Fruit fly (Drosophila melanogaster) whole organism, embryonic: ENCODE measurements around the gene Rab8.

ENCODE experiments used
- Antp ChIP-seq: fragments of 200-800 bp; sonication (Bioruptor generic); optimal IDR thresholded peaks from 3 replicates; lab custom pipeline; 2016; ENCODE audit warnings: missing biosample characterization, missing genetic modification characterization
- BtbVII ChIP-seq: fragments of 200-800 bp; sonication (Bioruptor generic); optimal IDR thresholded peaks from 3 replicates; lab custom pipeline; 2017; ENCODE audit warnings: missing biosample characterization, mild to moderate bottlenecking, missing genetic modification characterization
- CG10209 ChIP-seq: fragments of 200-800 bp; sonication (Bioruptor generic); optimal IDR thresholded peaks from 3 replicates; lab custom pipeline; 2017; ENCODE audit warnings: missing biosample characterization, mild to moderate bottlenecking, missing genetic modification characterization, missing genetic modification reagents
- CG10366 ChIP-seq: fragments of 200-800 bp; sonication (Bioruptor generic); IDR thresholded peaks from 2 replicates; pipeline ENCODE4 v1.3.6; 2022; ENCODE audit warnings: missing biosample characterization, missing genetic modification characterization
- CG12155 ChIP-seq: fragments of 200-800 bp; sonication (Bioruptor generic); optimal IDR thresholded peaks from 3 replicates; lab custom pipeline; 2016; ENCODE audit warnings: missing biosample characterization, missing genetic modification characterization
- CG12942 ChIP-seq: fragments of 200-800 bp; sonication (Bioruptor generic); optimal IDR thresholded peaks from 3 replicates; lab custom pipeline; 2016; ENCODE audit warnings: missing biosample characterization, missing genetic modification characterization
- CG13287 ChIP-seq: fragments of 200-800 bp; sonication (Bioruptor generic); IDR thresholded peaks from 2 replicates; pipeline ENCODE4 v1.3.6; 2022; ENCODE audit warnings: missing biosample characterization, missing genetic modification characterization; ENCODE audit not compliant: partially characterized antibody
- CG15514 ChIP-seq: fragments of 200-800 bp; sonication (Bioruptor generic); optimal IDR thresholded peaks from 3 replicates; lab custom pipeline; 2017; ENCODE audit warnings: missing biosample characterization, missing genetic modification characterization, mild to moderate bottlenecking, moderate library complexity, missing genetic modification reagents
- CG1602 ChIP-seq: fragments of 200-800 bp; sonication (Bioruptor generic); optimal IDR thresholded peaks from 3 replicates; lab custom pipeline; 2016; ENCODE audit warnings: missing biosample characterization, missing genetic modification characterization
- CG17829 ChIP-seq: fragments of 200-800 bp; optimal IDR thresholded peaks from 2 replicates; lab custom pipeline; 2019; ENCODE audit warnings: missing biosample characterization, mild to moderate bottlenecking, missing genetic modification characterization, moderate library complexity
- CG1792 ChIP-seq: fragments of 200-800 bp; sonication (Bioruptor generic); optimal IDR thresholded peaks from 2 replicates; lab custom pipeline; 2016; ENCODE audit warnings: missing biosample characterization, missing genetic modification characterization
- CG2202 ChIP-seq: fragments of 200-800 bp; sonication (Bioruptor generic); optimal IDR thresholded peaks from 2 replicates; lab custom pipeline; 2018; ENCODE audit warnings: missing biosample characterization, mild to moderate bottlenecking, missing genetic modification characterization
- CG6654 ChIP-seq: fragments of 200-800 bp; sonication (Bioruptor generic); optimal IDR thresholded peaks from 2 replicates; lab custom pipeline; 2017; ENCODE audit warnings: missing biosample characterization, mild to moderate bottlenecking, missing genetic modification characterization
- CG7928 ChIP-seq: fragments of 200-800 bp; sonication (Bioruptor generic); optimal IDR thresholded peaks from 2 replicates; lab custom pipeline; 2017; ENCODE audit warnings: missing biosample characterization, mild to moderate bottlenecking, missing genetic modification characterization
- CG8290 ChIP-seq, 3 experiments: fragments of 200-800 bp; sonication (Bioruptor generic); optimal IDR thresholded peaks; 2 replicates each; lab custom pipeline; 2016 to 2019; ENCODE audit warnings: missing biosample characterization in 3 of 3, missing genetic modification characterization in 3 of 3, mild to moderate bottlenecking in 2 of 3, moderate library complexity in 1 of 3
- CG8944 ChIP-seq: fragments of 200-800 bp; sonication (Bioruptor generic); optimal IDR thresholded peaks from 3 replicates; lab custom pipeline; 2016; ENCODE audit warnings: missing biosample characterization, missing genetic modification characterization
- CG9609 ChIP-seq: fragments of 200-800 bp; sonication (Bioruptor generic); optimal IDR thresholded peaks from 3 replicates; lab custom pipeline; 2016; ENCODE audit warnings: missing biosample characterization, missing genetic modification characterization
- CG9797 ChIP-seq: fragments of 200-800 bp; sonication (Bioruptor generic); optimal IDR thresholded peaks from 3 replicates; lab custom pipeline; 2018; ENCODE audit warnings: missing biosample characterization, mild to moderate bottlenecking, missing genetic modification characterization
- CoRest ChIP-seq: fragments of 200-800 bp; sonication (Bioruptor generic); optimal IDR thresholded peaks from 3 replicates; lab custom pipeline; 2018; ENCODE audit warnings: missing biosample characterization, mild to moderate bottlenecking, missing genetic modification characterization, moderate library complexity
- Deaf1 ChIP-seq: fragments of 200-800 bp; optimal IDR thresholded peaks from 3 replicates; lab custom pipeline; 2019; ENCODE audit warnings: missing biosample characterization, mild to moderate bottlenecking, missing genetic modification characterization, moderate library complexity
- Dek ChIP-seq: fragments of 200-800 bp; sonication (Bioruptor generic); optimal IDR thresholded peaks from 3 replicates; lab custom pipeline; 2019; ENCODE audit warnings: missing biosample characterization, mild to moderate bottlenecking, missing genetic modification characterization, moderate library complexity
- Dref ChIP-seq: fragments of 200-800 bp; sonication (Bioruptor generic); IDR thresholded peaks from 2 replicates; pipeline ENCODE4 v1.3.6; 2022; ENCODE audit warnings: missing biosample characterization, missing genetic modification characterization
- Hand ChIP-seq: fragments of 200-800 bp; sonication (Bioruptor generic); optimal IDR thresholded peaks from 2 replicates; lab custom pipeline; 2017; ENCODE audit warnings: mild to moderate bottlenecking, missing biosample characterization, missing genetic modification reagents, missing genetic modification characterization
- Hr3 ChIP-seq: fragments of 200-800 bp; sonication (Bioruptor generic); optimal IDR thresholded peaks from 3 replicates; lab custom pipeline; 2016; ENCODE audit warnings: missing biosample characterization, missing genetic modification characterization
- Jarid2 ChIP-seq: fragments of 200-800 bp; sonication (Bioruptor generic); optimal IDR thresholded peaks from 3 replicates; lab custom pipeline; 2017; ENCODE audit warnings: mild to moderate bottlenecking, missing biosample characterization, missing genetic modification reagents, missing genetic modification characterization
- MBD-R2 ChIP-seq: fragments of 200-800 bp; sonication (Bioruptor generic); IDR thresholded peaks from 2 replicates; pipeline ENCODE4 v1.3.6; 2022; ENCODE audit warnings: missing biosample characterization, missing genetic modification characterization
- NC2β ChIP-seq: fragments of 200-800 bp; sonication (Bioruptor generic); optimal IDR thresholded peaks from 2 replicates; lab custom pipeline; 2016; ENCODE audit warnings: missing biosample characterization, missing genetic modification characterization
- Sry-δ ChIP-seq: fragments of 200-800 bp; sonication (Bioruptor generic); optimal IDR thresholded peaks from 2 replicates; lab custom pipeline; 2016; ENCODE audit warnings: missing biosample characterization, missing genetic modification characterization
- Xbp1 ChIP-seq: fragments of 200-800 bp; sonication (Bioruptor generic); optimal IDR thresholded peaks from 3 replicates; lab custom pipeline; 2016; ENCODE audit warnings: missing biosample characterization, mild to moderate bottlenecking, missing genetic modification characterization
- ash1 ChIP-seq: fragments of 200-800 bp; sonication (Bioruptor generic); optimal IDR thresholded peaks from 2 replicates; lab custom pipeline; 2018; ENCODE audit warnings: missing biosample characterization, mild to moderate bottlenecking, missing genetic modification characterization
- bbx ChIP-seq: fragments of 200-800 bp; sonication (Bioruptor generic); IDR thresholded peaks from 2 replicates; pipeline ENCODE4 v1.3.6; 2022; ENCODE audit warnings: missing biosample characterization, missing genetic modification characterization; ENCODE audit not compliant: partially characterized antibody
- bowl ChIP-seq: fragments of 200-800 bp; sonication (Bioruptor generic); IDR thresholded peaks from 2 replicates; pipeline ENCODE4 v1.3.6; 2022; ENCODE audit warnings: missing biosample characterization, missing genetic modification characterization
- cas ChIP-seq: fragments of 200-800 bp; sonication (Bioruptor generic); IDR thresholded peaks from 2 replicates; pipeline ENCODE4 v1.3.6; 2022; ENCODE audit warnings: missing biosample characterization, missing genetic modification characterization
- chif ChIP-seq, 2 experiments: fragments of 200-800 bp; sonication (Bioruptor generic); optimal IDR thresholded peaks; 3 replicates each; lab custom pipeline; 2016; ENCODE audit warnings: missing biosample characterization in 2 of 2, missing genetic modification characterization in 2 of 2
- crp ChIP-seq, 2 experiments: fragments of 200-800 bp; sonication (Bioruptor generic); optimal IDR thresholded peaks; 2 replicates in 1 of 2; 3 replicates in 1 of 2; lab custom pipeline; 2017; ENCODE audit warnings: missing biosample characterization in 2 of 2, missing genetic modification characterization in 2 of 2, mild to moderate bottlenecking in 1 of 2, moderate library complexity in 1 of 2
- dati ChIP-seq: fragments of 200-800 bp; sonication (Bioruptor generic); IDR thresholded peaks from 2 replicates; pipeline ENCODE4 v1.3.6; 2022; ENCODE audit warnings: missing biosample characterization, missing genetic modification characterization
- fd96Cb ChIP-seq: fragments of 200-800 bp; sonication (Bioruptor generic); optimal IDR thresholded peaks from 2 replicates; lab custom pipeline; 2018; ENCODE audit warnings: missing biosample characterization, mild to moderate bottlenecking, missing genetic modification characterization, moderate library complexity
- fru ChIP-seq: fragments of >200 bp; optimal IDR thresholded peaks from 2 replicates; lab custom pipeline; 2017
- gem ChIP-seq: fragments of 200-800 bp; sonication (Bioruptor generic); optimal IDR thresholded peaks from 2 replicates; lab custom pipeline; 2019; ENCODE audit warnings: missing biosample characterization, mild to moderate bottlenecking, missing genetic modification characterization, moderate library complexity
- ind ChIP-seq: fragments of 200-800 bp; sonication (Bioruptor generic); optimal IDR thresholded peaks from 3 replicates; lab custom pipeline; 2016; ENCODE audit warnings: missing biosample characterization, missing genetic modification characterization
- knrl ChIP-seq: fragments of 200-800 bp; sonication (Bioruptor generic); IDR thresholded peaks from 3 replicates; pipeline ENCODE4 v1.3.6; 2022; ENCODE audit warnings: missing biosample characterization, missing genetic modification characterization; ENCODE audit not compliant: partially characterized antibody
- lmd ChIP-seq: fragments of 200-800 bp; sonication (Bioruptor generic); IDR thresholded peaks from 2 replicates; pipeline ENCODE4 v1.3.6; 2022; ENCODE audit warnings: missing biosample characterization, missing genetic modification characterization
- maf-S ChIP-seq: fragments of 200-800 bp; sonication (Bioruptor generic); optimal IDR thresholded peaks from 2 replicates; lab custom pipeline; 2016; ENCODE audit warnings: missing biosample characterization, missing genetic modification characterization
- pho ChIP-seq: fragments of 200-800 bp; sonication (Bioruptor generic); optimal IDR thresholded peaks from 2 replicates; lab custom pipeline; 2016; ENCODE audit warnings: missing biosample characterization, missing genetic modification characterization
- rib ChIP-seq: fragments of 200-800 bp; sonication (Bioruptor generic); IDR thresholded peaks from 2 replicates; pipeline ENCODE4 v1.3.6; 2022; ENCODE audit warnings: missing biosample characterization, missing genetic modification characterization
- ro ChIP-seq: fragments of 200-800 bp; sonication (Bioruptor generic); IDR thresholded peaks from 2 replicates; pipeline ENCODE4 v1.3.6; 2022; ENCODE audit warnings: missing biosample characterization, missing genetic modification characterization
- scrt ChIP-seq: fragments of 200-800 bp; sonication (Bioruptor generic); optimal IDR thresholded peaks from 2 replicates; lab custom pipeline; 2018; ENCODE audit warnings: missing biosample characterization, mild to moderate bottlenecking, missing genetic modification characterization, moderate library complexity
- sr ChIP-seq: fragments of 200-800 bp; sonication (Bioruptor generic); IDR thresholded peaks from 3 replicates; pipeline ENCODE4 v1.3.6; 2022; ENCODE audit warnings: missing biosample characterization, missing genetic modification characterization
- tin ChIP-seq: fragments of 200-800 bp; sonication (Bioruptor generic); optimal IDR thresholded peaks from 3 replicates; lab custom pipeline; 2016; ENCODE audit warnings: missing biosample characterization, missing genetic modification characterization

Rab8 gene

DNA sequence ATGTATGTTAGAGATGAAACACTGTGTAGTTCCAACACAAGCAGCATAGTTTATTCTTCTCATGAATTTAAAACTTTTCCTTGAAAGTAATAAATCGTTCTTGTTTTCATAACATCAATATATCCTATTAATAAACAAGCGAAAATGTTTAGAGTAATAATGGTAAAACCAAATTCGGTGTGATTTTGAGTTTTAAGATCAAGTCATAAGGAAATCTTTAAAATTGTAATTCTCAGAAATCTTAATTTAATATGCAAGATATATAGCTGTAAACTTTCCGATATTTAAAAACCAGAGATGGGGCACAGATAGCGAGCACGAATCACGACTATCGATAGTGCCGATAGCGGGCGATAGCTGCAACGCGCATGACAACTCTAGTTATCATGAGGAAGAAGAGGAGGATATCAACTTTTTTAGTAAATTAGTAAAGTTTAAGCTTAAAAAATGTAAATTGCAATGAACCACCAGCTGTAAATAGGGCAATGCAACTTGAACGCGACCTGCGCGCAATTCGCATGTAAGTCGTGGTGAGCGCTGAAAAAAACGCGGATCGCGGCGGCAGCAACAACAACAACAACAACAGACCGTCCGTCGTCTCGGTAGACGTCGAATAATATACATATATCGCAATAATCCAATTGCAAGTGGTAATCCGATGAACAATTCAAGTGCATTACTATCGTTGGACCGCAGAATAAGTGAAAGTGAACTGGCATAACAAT is 52.9 kb downstream of the Rab8 start, which contains the start of the genes Fibp and Deaf1 (continued):
- TF ChIP-seq knrl (peak; percentile 99), Hand (GFP tag; lab: Kevin White, UChicago) (no peak), CG7928 (peak; percentile 6), Dek (tag; lab: Kevin White, UChicago) (peak; percentile 70), cas (GFP tag; lab: Robert Waterston, UW) (peak; percentile 32; the same call in 1 of the 2 replicates), CG17829 (tag; lab: Kevin White, UChicago) (peak; percentile 85), fru (lab: Kevin White, UChicago) (no peak), CG13287 (peak; percentile 94), scrt (GFP tag; lab: Kevin White, UChicago) (peak; percentile 29), CG9609 (GFP tag; lab: Kevin White, UChicago) (peak; percentile 84), ro (no peak), CG1602 (GFP tag; lab: Kevin White, UChicago) (peak; percentile 83), fd96Cb (peak; percentile 64), CG2202 (tag; lab: Kevin White, UChicago) (no peak), Dref (peak; percentile 74), rib (GFP tag; lab: Robert Waterston, UW) (no peak), CG8944 (GFP tag; lab: Kevin White, UChicago) (peak; percentile 78), ash1 (GFP tag; lab: Kevin White, UChicago) (no peak), CG1792 (GFP tag; lab: Kevin White, UChicago) (peak; percentile 46), tin (GFP tag; lab: Kevin White, UChicago) (peak; percentile 71), CG8290 (GFP tag; optimal IDR thresholded peaks at IDR 0.05; lab: Kevin White, UChicago) (peak; percentile 83), CG8290 (tag; optimal IDR thresholded peaks at IDR 0.05; lab: Kevin White, UChicago) (peak; percentile 48 to 91), Xbp1 (GFP tag; lab: Kevin White, UChicago) (peak; percentile 87), MBD-R2 (GFP tag; lab: Robert Waterston, UW) (peak; percentile 75), NC2β (GFP tag; lab: Kevin White, UChicago) (peak; percentile 58), Antp (GFP tag; lab: Kevin White, UChicago) (peak; percentile 85), CG12942 (GFP tag; lab: Kevin White, UChicago) (peak; percentile 76), maf-S (GFP tag; lab: Kevin White, UChicago) (peak; percentile 73), CG6654 (GFP tag; lab: Kevin White, UChicago) (peak; percentile 11), gem (tag; lab: Kevin White, UChicago) (peak; percentile 85), CG10209 (GFP tag; lab: Kevin White, UChicago) (peak; percentile 54), BtbVII (GFP tag; lab: Kevin White, UChicago) (peak; percentile 34), Sry-δ (GFP tag; lab: Kevin White, UChicago) (peak; percentile 98), pho (GFP tag; lab: Kevin White, UChicago) (peak; percentile 89), bowl (GFP tag; lab: Robert Waterston, UW) (no peak), Deaf1 (tag; lab: Kevin White, UChicago) (peak; percentile 70), chif (GFP tag; optimal IDR thresholded peaks at IDR 0.05; lab: Kevin White, UChicago) (peak; percentile 75 to 80), ind (peak; percentile 81), lmd (GFP tag; lab: Robert Waterston, UW) (peak; percentile 71; the same call in 1 of the 2 replicates), Hr3 (GFP tag; lab: Kevin White, UChicago) (peak; percentile 86), CG15514 (GFP tag; lab: Kevin White, UChicago) (peak; percentile 96), CG12155 (GFP tag; lab: Kevin White, UChicago) (peak; percentile 86), Jarid2 (GFP tag; lab: Kevin White, UChicago) (peak; percentile 32), CG10366 (GFP tag; lab: Robert Waterston, UW) (peak; percentile 48; the same call in 1 of the 2 replicates), sr (no peak), dati (GFP tag; lab: Robert Waterston, UW) (no peak), CG9797 (GFP tag; lab: Kevin White, UChicago) (peak; percentile 51), bbx (peak; percentile 98), CoRest (tag; lab: Kevin White, UChicago) (peak; percentile 88), crp (GFP tag; optimal IDR thresholded peaks at IDR 0.05; lab: Kevin White, UChicago) (peak in 1 of 2 experiments; percentile 43)
